Fruit fly (Drosophila melanogaster): ENCODE results near the gene CG1677.

Gene CG1677

DNA sequence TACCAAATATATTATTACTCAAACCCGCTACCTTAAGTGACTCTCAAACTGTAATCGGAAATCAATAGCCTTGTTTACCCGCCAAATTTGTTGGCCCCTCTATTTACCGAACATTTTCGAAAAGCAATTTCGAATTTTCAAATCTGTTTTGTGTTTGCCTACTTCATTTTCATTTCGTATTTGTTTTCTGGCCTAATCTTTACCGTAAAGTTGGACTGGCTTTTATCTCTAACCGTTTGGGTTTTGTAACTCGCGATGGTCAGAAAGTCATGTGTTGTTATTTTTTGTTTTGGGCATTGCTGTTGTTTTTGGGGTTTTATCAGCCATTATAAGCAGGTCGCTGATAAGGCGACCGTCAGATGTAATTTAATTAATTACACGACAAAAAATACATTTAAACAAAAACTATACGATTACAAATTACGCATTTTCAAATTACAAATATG is 72.3 kb downstream of the CG1677 start (continued):
- TF ChIP-seq sc (optimal IDR thresholded peaks at IDR 0.05) (no peak), sc (GFP tag; optimal IDR thresholded peaks at IDR 0.05) (peak; percentile 51), CG4404 (GFP tag; IDR thresholded peaks at IDR 0.05) (no peak), CG14710 (tag; optimal IDR thresholded peaks at IDR 0.05) (peak; percentile 35), ci (GFP tag; IDR thresholded peaks at IDR 0.05) (peak; percentile 50; the same call in 1 of the 3 replicates), lab (GFP tag; optimal IDR thresholded peaks at IDR 0.05) (peak; percentile 35), CG12236 (GFP tag; optimal IDR thresholded peaks at IDR 0.05) (peak; percentile 52), fru (optimal IDR thresholded peaks at IDR 0.05) (no peak), fd64A (GFP tag; optimal IDR thresholded peaks at IDR 0.05) (peak; percentile 72), cad (GFP tag; optimal IDR thresholded peaks at IDR 0.05) (peak; percentile 41), Med (GFP tag) (peak; percentile 87), CG4328 (GFP tag; optimal IDR thresholded peaks at IDR 0.05) (peak; percentile 49), wek (GFP tag; optimal IDR thresholded peaks at IDR 0.05) (peak; percentile 78), seq (GFP tag; IDR thresholded peaks at IDR 0.05) (peak; percentile 73; the same call in 1 of the 2 replicates), Dad (GFP tag; optimal IDR thresholded peaks at IDR 0.05) (peak; percentile 1), Jarid2 (GFP tag; optimal IDR thresholded peaks at IDR 0.05) (peak; percentile 6), prd (optimal IDR thresholded peaks at IDR 0.05) (no peak), prd (GFP tag; IDR thresholded peaks at IDR 0.05) (peak; percentile 36; the same call in 1 of the 3 replicates), CG14014 (GFP tag; IDR thresholded peaks at IDR 0.05) (peak; percentile 71; the same call in 1 of the 2 replicates), CG9215 (GFP tag; IDR thresholded peaks at IDR 0.05) (no peak), CG5180 (GFP tag; optimal IDR thresholded peaks at IDR 0.05) (peak; percentile 53), sens (GFP tag) (peak; percentile 78), D (optimal IDR thresholded peaks at IDR 0.05) (no peak), D (GFP tag; optimal IDR thresholded peaks at IDR 0.05) (peak; percentile 39), CG11093 (GFP tag; IDR thresholded peaks at IDR 0.05) (no peak), Awh (GFP tag; IDR thresholded peaks at IDR 0.05) (peak; percentile 80), D19B (GFP tag; optimal IDR thresholded peaks at IDR 0.05) (no peak), bsh (GFP tag; optimal IDR thresholded peaks at IDR 0.05) (peak in 1 of 2 experiments; percentile 42), Sox100B (GFP tag; optimal IDR thresholded peaks at IDR 0.05) (peak; percentile 28), unpg (GFP tag; optimal IDR thresholded peaks at IDR 0.05) (no peak), CG8290 (GFP tag; optimal IDR thresholded peaks at IDR 0.05) (peak; percentile 12), CG8290 (tag; optimal IDR thresholded peaks at IDR 0.05) (peak; percentile 48 to 72), CG8089 (GFP tag; optimal IDR thresholded peaks at IDR 0.05) (peak; percentile 62), CG13123 (GFP tag; optimal IDR thresholded peaks at IDR 0.05) (peak; percentile 21), exex (tag; optimal IDR thresholded peaks at IDR 0.05) (peak; percentile 67), Myb (GFP tag; optimal IDR thresholded peaks at IDR 0.05) (no peak), H2.0 (GFP tag; IDR thresholded peaks at IDR 0.05) (0 out of 2 replicates have a peak, but pooled peaks have one; percentile 8), nerfin-1 (tag; optimal IDR thresholded peaks at IDR 0.05) (peak; percentile 28), Gug (GFP tag; IDR thresholded peaks at IDR 0.05) (no peak), CrebB (tag; optimal IDR thresholded peaks at IDR 0.05) (peak; percentile 25), pum (GFP tag; optimal IDR thresholded peaks at IDR 0.05) (peak; percentile 32), fd102C (GFP tag; optimal IDR thresholded peaks at IDR 0.05) (peak; percentile 71), gce (GFP tag; IDR thresholded peaks at IDR 0.05) (peak; percentile 64; the same call in 2 of the 3 replicates), GATAe (GFP tag; conservative IDR thresholded peaks at IDR 0.05) (peak; percentile 36; the same call in 1 of the 2 replicates), CG10462 (GFP tag; optimal IDR thresholded peaks at IDR 0.05) (no peak), zfh1 (GFP tag; IDR thresholded peaks at IDR 0.05) (peak; percentile 20; the same call in 1 of the 3 replicates), eve (GFP tag; optimal IDR thresholded peaks at IDR 0.05) (peak in 1 of 2 experiments; percentile 68), CG4707 (GFP tag; optimal IDR thresholded peaks at IDR 0.05) (peak; percentile 64), so (GFP tag; IDR thresholded peaks at IDR 0.05) (0 out of 3 replicates have a peak, but pooled peaks have one; percentile 7), phol (tag; optimal IDR thresholded peaks at IDR 0.05) (peak; percentile 17), NC2α (GFP tag; optimal IDR thresholded peaks at IDR 0.05) (peak; percentile 18), CG7745 (tag; optimal IDR thresholded peaks at IDR 0.05) (peak; percentile 84)

All from whole organism, embryonic.